Worm (Caenorhabditis elegans) whole organism, young adult: ENCODE data around the gene F43C11.10.

Source experiments
- Y67H2A.10 ChIP-seq: fragments of 200-800 bp; sonication (Bioruptor generic); conservative IDR thresholded peaks from 2 replicates; pipeline ENCODE4 v1.3.6; 2022; ENCODE audit warnings: missing genetic modification reagents, missing genetic modification characterization, missing compliant biosample characterization
- ama-1 ChIP-seq, 3 experiments: fragments of 150-350 bp in 1 of 3; sonication (generic microtip) in 2 of 3; optimal IDR thresholded peaks; 2 replicates each; lab custom pipeline; 2014 to 2018; ENCODE audit warnings: missing biosample characterization in 2 of 3, missing genetic modification characterization in 2 of 3, missing genetic modification reagents in 2 of 3
- bed-1 ChIP-seq: fragments of 200-800 bp; sonication (Bioruptor generic); IDR thresholded peaks from 2 replicates; pipeline ENCODE4 v1.3.6; 2022; ENCODE audit warnings: missing genetic modification reagents, missing genetic modification characterization, missing compliant biosample characterization
- dpl-1 ChIP-seq: fragments of 150-350 bp; optimal IDR thresholded peaks from 2 replicates; lab custom pipeline; 2014; ENCODE audit warnings: missing biosample characterization, missing genetic modification reagents, missing genetic modification characterization
- efl-1 ChIP-seq: fragments of 150-350 bp; optimal IDR thresholded peaks from 2 replicates; lab custom pipeline; 2014; ENCODE audit warnings: missing biosample characterization, missing genetic modification reagents, missing genetic modification characterization
- ets-4 ChIP-seq: fragments of 200-800 bp; sonication (Bioruptor generic); optimal IDR thresholded peaks from 2 replicates; lab custom pipeline; 2018; ENCODE audit warnings: mild to moderate bottlenecking, missing genetic modification characterization, missing compliant biosample characterization
- him-1 ChIP-seq: sonication (generic microtip); optimal IDR thresholded peaks from 2 replicates; lab custom pipeline; 2016; ENCODE audit warnings: missing genotype, missing genetic modification reagents, missing genetic modification characterization, missing compliant biosample characterization
- lin-40 ChIP-seq: sonication (generic microtip); optimal IDR thresholded peaks from 2 replicates; lab custom pipeline; 2016; ENCODE audit warnings: missing genetic modification characterization, mild to moderate bottlenecking, missing compliant biosample characterization, missing genotype, missing genetic modification reagents
- madf-3 ChIP-seq: fragments of 200-800 bp; sonication (Bioruptor generic); IDR thresholded peaks from 2 replicates; pipeline ENCODE4 v1.3.6; 2022; ENCODE audit warnings: missing genetic modification reagents, missing genetic modification characterization, missing compliant biosample characterization
- pha-4 ChIP-seq: fragments of 150-350 bp; sonication (generic microtip); optimal IDR thresholded peaks from 2 replicates; lab custom pipeline; 2014; ENCODE audit warnings: missing biosample characterization, missing genetic modification reagents, missing genetic modification characterization
- snpc-3.4 ChIP-seq: sonication (generic microtip); optimal IDR thresholded peaks from 2 replicates; lab custom pipeline; 2017; ENCODE audit warnings: missing genetic modification characterization, mild to moderate bottlenecking, missing compliant biosample characterization, antibody characterized with exemption, moderate library complexity, missing genotype, missing genetic modification reagents
- tbx-9 ChIP-seq: sonication (generic microtip); optimal IDR thresholded peaks from 2 replicates; lab custom pipeline; 2016; ENCODE audit warnings: borderline replicate concordance, missing genetic modification characterization, inconsistent platforms, missing compliant biosample characterization
- ztf-3 ChIP-seq: fragments of 200-800 bp; sonication (Bioruptor generic); optimal IDR thresholded peaks from 2 replicates; lab custom pipeline; 2018; ENCODE audit warnings: mild to moderate bottlenecking, missing genetic modification characterization, missing compliant biosample characterization

DNA sequence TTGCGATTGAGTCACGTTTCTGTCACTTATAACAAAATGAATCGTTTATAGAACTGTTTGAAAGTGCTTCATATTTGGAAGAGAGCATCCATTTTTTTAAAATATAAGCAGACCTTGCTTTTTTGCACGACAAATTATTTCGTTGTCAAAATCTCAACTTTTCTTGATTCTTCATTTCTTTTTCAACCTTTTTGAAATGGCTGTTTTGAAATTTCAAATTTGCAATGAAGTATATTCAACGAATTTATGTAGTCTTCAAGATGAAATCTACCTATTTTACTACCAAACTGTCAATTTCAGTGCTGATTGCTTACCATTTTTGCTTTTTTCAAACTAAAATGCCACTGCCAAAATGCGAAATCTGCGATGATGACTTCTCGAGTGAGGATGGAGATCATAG, 45.7 kb downstream of the F43C11.10 start, which contains the start of gene B0281.3:
- no peak for TF ChIP-seq snpc-3.4
- no peak for TF ChIP-seq dpl-1 (GFP tag; lab: Kevin White, UChicago)
- no peak for TF ChIP-seq ztf-3 (GFP tag; lab: Kevin White, UChicago)
- no peak for TF ChIP-seq pha-4 (tag; lab: Kevin White, UChicago)
- no peak for TF ChIP-seq efl-1 (GFP tag; lab: Kevin White, UChicago)
- TF ChIP-seq ama-1 (optimal IDR thresholded peaks at IDR 0.05; lab: Kevin White, UChicago) = no peak
- no peak for TF ChIP-seq ama-1 (GFP tag; optimal IDR thresholded peaks at IDR 0.05; lab: Kevin White, UChicago)
- TF ChIP-seq lin-40 (tag; lab: Kevin White, UChicago) = no peak
- TF ChIP-seq tbx-9 (tag; lab: Kevin White, UChicago) = no peak
- TF ChIP-seq ets-4 (GFP tag; lab: Kevin White, UChicago) = no peak
- TF ChIP-seq him-1 (tag; lab: Kevin White, UChicago) = no peak
- no peak for TF ChIP-seq madf-3 (GFP tag; lab: Robert Waterston, UW)
- no peak for TF ChIP-seq bed-1
- no peak for TF ChIP-seq Y67H2A.10
